Worm (Caenorhabditis elegans): ENCODE data around the gene M117.1.

The M117.1 gene

DNA sequence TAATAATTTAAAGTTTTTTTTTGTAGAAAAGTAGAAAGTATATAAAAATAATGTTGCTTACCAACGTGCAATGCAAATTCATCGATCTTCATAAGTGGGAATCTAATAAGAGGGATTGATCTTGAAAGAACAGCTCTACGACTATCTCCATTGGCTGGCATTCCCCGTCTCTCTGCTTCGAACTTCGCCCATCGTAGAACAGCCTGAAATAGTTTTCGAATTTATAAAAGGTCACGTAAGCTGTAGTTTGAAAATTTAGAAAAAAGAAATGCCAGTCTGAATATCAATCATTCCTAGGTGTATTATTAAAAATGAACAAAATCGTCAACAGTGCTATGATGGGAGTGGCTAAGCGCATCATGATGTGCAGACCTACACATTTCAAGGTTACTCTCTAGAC, 37.8 kb downstream of the M117.1 start, which contains the start of gene F38H4.5:
TSS of gene F38H4.5 (plus strand) at position 301 of the 400 bp plus-strand sequence.
- TF ChIP-seq C04F5.9 (tag; optimal IDR thresholded peaks at IDR 0.05): no peak
- TF ChIP-seq unc-62 (GFP tag; optimal IDR thresholded peaks at IDR 0.05): no peak
- no peak for TF ChIP-seq nhr-84 (tag; optimal IDR thresholded peaks at IDR 0.05)
- no peak for TF ChIP-seq hlh-4 (tag; optimal IDR thresholded peaks at IDR 0.05)
- TF ChIP-seq snpc-4 (tag; optimal IDR thresholded peaks at IDR 0.05): no peak
- no peak for TF ChIP-seq lin-39 (tag; optimal IDR thresholded peaks at IDR 0.05)
- no peak for TF ChIP-seq efl-1 (optimal IDR thresholded peaks at IDR 0.05)
- no peak for TF ChIP-seq efl-1 (GFP tag; optimal IDR thresholded peaks at IDR 0.05 in 1 of 2)
- TF ChIP-seq fkh-10 (GFP tag; optimal IDR thresholded peaks at IDR 0.05): no peak
- no peak for TF ChIP-seq ceh-90 (tag; optimal IDR thresholded peaks at IDR 0.05)
- TF ChIP-seq nhr-77 (tag; optimal IDR thresholded peaks at IDR 0.05): no peak

DNA sequence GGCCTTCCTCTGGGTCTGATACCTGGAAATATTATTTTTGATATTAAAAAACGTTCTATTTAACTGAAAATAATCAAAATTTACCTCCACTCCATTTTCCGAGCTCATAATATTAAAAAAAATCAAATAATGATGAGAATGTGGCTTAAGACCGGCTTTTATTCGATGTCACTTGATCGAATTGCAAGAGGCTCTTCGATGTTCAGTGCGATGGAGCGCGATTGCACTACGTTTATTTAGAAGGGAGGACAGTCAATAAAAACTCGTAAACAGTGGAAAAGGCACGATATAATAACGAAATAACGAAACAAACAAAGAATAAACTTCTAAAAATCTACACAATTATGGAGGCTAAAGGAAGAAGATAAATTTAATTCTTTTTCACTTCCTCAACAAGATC, 40.7 kb downstream of the M117.1 start, which contains the start of gene tag-30:
TSS of gene tag-30 (minus strand) at position 383 of the 400 bp plus-strand sequence.
- peak in 1 of 3 experiments; percentile 26 for TF ChIP-seq ceh-82 (tag; optimal IDR thresholded peaks at IDR 0.05)
- no peak for TF ChIP-seq aly-2 (tag; optimal IDR thresholded peaks at IDR 0.05)
- no peak for TF ChIP-seq nhr-84 (tag; optimal IDR thresholded peaks at IDR 0.05)
- TF ChIP-seq lin-35 (GFP tag; optimal IDR thresholded peaks at IDR 0.05): peak; percentile 53 to 77
- no peak for TF ChIP-seq unc-98 (GFP tag; IDR thresholded peaks at IDR 0.05)
- TF ChIP-seq C04F5.9 (tag; optimal IDR thresholded peaks at IDR 0.05): no peak
- no peak for TF ChIP-seq elt-3 (tag; optimal IDR thresholded peaks at IDR 0.05)
- no peak for TF ChIP-seq C34B4.2 (tag; optimal IDR thresholded peaks at IDR 0.05)
- no peak for TF ChIP-seq unc-62 (GFP tag; optimal IDR thresholded peaks at IDR 0.05)
- TF ChIP-seq blmp-1 (tag; optimal IDR thresholded peaks at IDR 0.05): no peak
- TF ChIP-seq zip-4 (GFP tag; optimal IDR thresholded peaks at IDR 0.05): no peak
- TF ChIP-seq zag-1 (tag; optimal IDR thresholded peaks at IDR 0.05): no peak
- TF ChIP-seq fkh-4 (tag; optimal IDR thresholded peaks at IDR 0.05; ENCODE audit: borderline replicate concordance): no peak
- no peak for TF ChIP-seq pag-3 (tag; optimal IDR thresholded peaks at IDR 0.05; ENCODE audit: borderline replicate concordance, insufficient read depth)
- TF ChIP-seq nhr-47 (tag; optimal IDR thresholded peaks at IDR 0.05): no peak
- no peak for TF ChIP-seq skn-1 (tag; optimal IDR thresholded peaks at IDR 0.05)
- no peak for TF ChIP-seq nhr-237 (tag; optimal IDR thresholded peaks at IDR 0.05)
- peak; percentile 40 for TF ChIP-seq rnt-1 (tag; optimal IDR thresholded peaks at IDR 0.05)
- no peak for TF ChIP-seq lin-39 (tag; optimal IDR thresholded peaks at IDR 0.05)
- TF ChIP-seq irx-1 (tag; optimal IDR thresholded peaks at IDR 0.05): peak; percentile 19
- TF ChIP-seq hlh-4 (tag; optimal IDR thresholded peaks at IDR 0.05): no peak
- peak; percentile 67 for TF ChIP-seq C16A3.4 (tag; optimal IDR thresholded peaks at IDR 0.05)
- no peak for TF ChIP-seq egl-27 (tag; optimal IDR thresholded peaks at IDR 0.05)
- no peak for TF ChIP-seq ztf-4 (tag; optimal IDR thresholded peaks at IDR 0.05)
- TF ChIP-seq grh-1 (GFP tag; IDR thresholded peaks at IDR 0.05): no peak
- peak; percentile 31 for TF ChIP-seq nhr-90 (tag; optimal IDR thresholded peaks at IDR 0.05; ENCODE audit: poor library complexity)
- no peak for TF ChIP-seq pqm-1 (tag; optimal IDR thresholded peaks at IDR 0.05)
- peak; percentile 35 for TF ChIP-seq swsn-7 (tag; optimal IDR thresholded peaks at IDR 0.05)
- TF ChIP-seq lin-14 (GFP tag; optimal IDR thresholded peaks at IDR 0.05): peak; percentile 81
- no peak for TF ChIP-seq sptf-1 (tag; optimal IDR thresholded peaks at IDR 0.05)
- no peak for TF ChIP-seq fos-1 (tag; optimal IDR thresholded peaks at IDR 0.05)
- peak; percentile 46 for TF ChIP-seq nhr-20 (tag; optimal IDR thresholded peaks at IDR 0.05)
- peak; percentile 37 for TF ChIP-seq tbx-2 (tag; optimal IDR thresholded peaks at IDR 0.05)
- no peak for TF ChIP-seq vab-15 (tag; optimal IDR thresholded peaks at IDR 0.05)
- TF ChIP-seq pax-3 (tag; optimal IDR thresholded peaks at IDR 0.05): no peak
- no peak for TF ChIP-seq sup-37 (GFP tag; optimal IDR thresholded peaks at IDR 0.05)
- TF ChIP-seq hlh-17 (GFP tag; optimal IDR thresholded peaks at IDR 0.05; ENCODE audit: borderline replicate concordance): no peak
- no peak for TF ChIP-seq unc-30 (tag; optimal IDR thresholded peaks at IDR 0.05)
- TF ChIP-seq ceh-8 (GFP tag; optimal IDR thresholded peaks at IDR 0.05): no peak
- TF ChIP-seq ets-5 (GFP tag; IDR thresholded peaks at IDR 0.05): no peak
- no peak for TF ChIP-seq ces-1 (GFP tag; optimal IDR thresholded peaks at IDR 0.05)
- no peak for TF ChIP-seq nhr-28 (tag; optimal IDR thresholded peaks at IDR 0.05)
- TF ChIP-seq dpl-1 (GFP tag; optimal IDR thresholded peaks at IDR 0.05): peak; percentile 17 to 69 (median 49)
- TF ChIP-seq efl-1 (optimal IDR thresholded peaks at IDR 0.05): peak; percentile 54 to 61
- TF ChIP-seq efl-1 (GFP tag; optimal IDR thresholded peaks at IDR 0.05 in 1 of 2): peak; percentile 57 to 87
- TF ChIP-seq lsy-2 (tag; optimal IDR thresholded peaks at IDR 0.05): peak in 1 of 2 experiments; percentile 70
- TF ChIP-seq aha-1 (tag; optimal IDR thresholded peaks at IDR 0.05): no peak

Data from whole organism, L1 larva.